Worm (Caenorhabditis elegans): ENCODE measurements around the gene ttr-54.

Gene ttr-54

ce11 chrIV:10150552-10151004 lies 5.0 kb upstream of the ttr-54 start, which contains the start of gene tsp-12:
Gene tsp-12, minus strand, starts transcription at chrIV:10150602.
- TF ChIP-seq mcd-1 (GFP tag; IDR thresholded peaks at IDR 0.05) (no peak), B0035.1 (tag; optimal IDR thresholded peaks at IDR 0.05) (no peak), F37B4.10 (GFP tag; IDR thresholded peaks at IDR 0.05) (no peak), snpc-4 (GFP tag; optimal IDR thresholded peaks at IDR 0.05) (no peak), snpc-4 (tag; optimal IDR thresholded peaks at IDR 0.05) (no peak), tlf-1 (GFP tag; optimal IDR thresholded peaks at IDR 0.05) (no peak), B0336.3 (GFP tag; IDR thresholded peaks at IDR 0.05) (no peak), ceh-79 (tag; optimal IDR thresholded peaks at IDR 0.05) (no peak), athp-1 (tag; optimal IDR thresholded peaks at IDR 0.05) (no peak), mxl-1 (tag; optimal IDR thresholded peaks at IDR 0.05) (no peak), nhr-27 (tag; optimal IDR thresholded peaks at IDR 0.05) (no peak), Y79H2A.3 (GFP tag; conservative IDR thresholded peaks at IDR 0.05) (no peak)

- TF ChIP-seq ceh-91 (GFP tag; IDR thresholded peaks at IDR 0.05) (no peak), lin-35 (GFP tag; optimal IDR thresholded peaks at IDR 0.05) (peak in 1 of 3 experiments; percentile 16), ztf-18 (tag; optimal IDR thresholded peaks at IDR 0.05) (no peak), attf-6 (GFP tag; IDR thresholded peaks at IDR 0.05) (no peak), unc-62 (GFP tag; optimal IDR thresholded peaks at IDR 0.05) (no peak), D2030.7 (GFP tag; IDR thresholded peaks at IDR 0.05) (no peak; the same call in 1 of the 2 replicates), F10E7.11 (tag; optimal IDR thresholded peaks at IDR 0.05) (no peak), hmg-1.2 (GFP tag; IDR thresholded peaks at IDR 0.05) (no peak), ztf-3 (GFP tag; optimal IDR thresholded peaks at IDR 0.05) (no peak), Y53G8AR.9 (GFP tag; conservative IDR thresholded peaks at IDR 0.05) (no peak), snpc-1.3 (tag; optimal IDR thresholded peaks at IDR 0.05; ENCODE audit: insufficient read depth) (no peak), lsl-1 (GFP tag; optimal IDR thresholded peaks at IDR 0.05) (peak; percentile 67), dpl-1 (GFP tag; optimal IDR thresholded peaks at IDR 0.05) (peak; percentile 24), B0336.3 (GFP tag; IDR thresholded peaks at IDR 0.05) (no peak), nhr-179 (tag; optimal IDR thresholded peaks at IDR 0.05) (no peak), F23B12.7 (tag; optimal IDR thresholded peaks at IDR 0.05; ENCODE audit: insufficient read depth) (peak; percentile 25), F33H1.4 (GFP tag; IDR thresholded peaks at IDR 0.05) (peak; percentile 46), lin-40 (tag; optimal IDR thresholded peaks at IDR 0.05) (peak; percentile 2), Y53F4B.3 (GFP tag; IDR thresholded peaks at IDR 0.05) (no peak), cebp-1 (GFP tag; IDR thresholded peaks at IDR 0.05) (no peak), cebp-1 (tag; optimal IDR thresholded peaks at IDR 0.05) (peak; percentile 67), attf-3 (GFP tag; conservative IDR thresholded peaks at IDR 0.05) (no peak), ztf-25 (GFP tag; IDR thresholded peaks at IDR 0.05) (no peak), let-607 (tag; optimal IDR thresholded peaks at IDR 0.05) (peak; percentile 67 to 87), F39B2.1 (GFP tag; IDR thresholded peaks at IDR 0.05) (no peak), nhr-120 (GFP tag; IDR thresholded peaks at IDR 0.05) (no peak), akir-1 (GFP tag; optimal IDR thresholded peaks at IDR 0.05) (no peak), attf-5 (GFP tag; optimal IDR thresholded peaks at IDR 0.05) (peak; percentile 18), nfya-2 (GFP tag; IDR thresholded peaks at IDR 0.05) (no peak), C06A6.2 (GFP tag; conservative IDR thresholded peaks at IDR 0.05) (no peak), Y56A3A.18 (GFP tag; IDR thresholded peaks at IDR 0.05) (no peak), madf-10 (tag; optimal IDR thresholded peaks at IDR 0.05) (no peak), B0261.1 (tag; optimal IDR thresholded peaks at IDR 0.05) (no peak), K11D2.4 (GFP tag; IDR thresholded peaks at IDR 0.05) (no peak), nhr-80 (tag; optimal IDR thresholded peaks at IDR 0.05) (peak; percentile 2), zim-3 (tag; optimal IDR thresholded peaks at IDR 0.05) (no peak), atf-7 (tag; optimal IDR thresholded peaks at IDR 0.05) (no peak)
These were observed 4.1 kb upstream of the ttr-54 start, which contains the start of gene copg-1 for ce11 chrIV:10151439-10151997. Gene copg-1, plus strand, starts transcription at chrIV:10151947.

All from whole organism, young adult.